Fruit fly (Drosophila melanogaster) whole organism, embryonic: Measurements from ENCODE around the gene MED22.

Experiments
- Awh ChIP-seq: fragments of 200-800 bp; sonication (Bioruptor generic); IDR thresholded peaks from 2 replicates; pipeline ENCODE4, ENCODE4 v1.3.6; 2022; ENCODE audit warnings: missing biosample characterization, missing genetic modification characterization
- CG16863 ChIP-seq: fragments of 200-800 bp; sonication (Bioruptor generic); optimal IDR thresholded peaks from 3 replicates; lab custom pipeline; 2016; ENCODE audit warnings: missing biosample characterization, missing genetic modification characterization
- CG4328 ChIP-seq: fragments of 200-800 bp; sonication (Bioruptor generic); optimal IDR thresholded peaks from 3 replicates; lab custom pipeline; 2017; ENCODE audit warnings: missing biosample characterization, missing genetic modification reagents, missing genetic modification characterization
- CG5180 ChIP-seq: fragments of 200-800 bp; sonication (Bioruptor generic); optimal IDR thresholded peaks from 3 replicates; lab custom pipeline; 2017; ENCODE audit warnings: missing biosample characterization, missing genetic modification characterization, mild to moderate bottlenecking, moderate library complexity, missing genetic modification reagents
- CG7928 ChIP-seq: fragments of 200-800 bp; sonication (Bioruptor generic); optimal IDR thresholded peaks from 2 replicates; lab custom pipeline; 2017; ENCODE audit warnings: missing biosample characterization, mild to moderate bottlenecking, missing genetic modification characterization
- Dfd ChIP-seq, 2 experiments: fragments of >200 bp; optimal IDR thresholded peaks; 2 replicates each; lab custom pipeline; 2017; ENCODE audit warnings: missing biosample characterization in 2 of 2, missing genetic modification characterization in 2 of 2
- ERR ChIP-seq: fragments of 200-800 bp; sonication (Bioruptor generic); optimal IDR thresholded peaks from 2 replicates; lab custom pipeline; 2016; ENCODE audit warnings: missing biosample characterization, missing genetic modification characterization
- Hr3 ChIP-seq: fragments of 200-800 bp; sonication (Bioruptor generic); optimal IDR thresholded peaks from 3 replicates; lab custom pipeline; 2016; ENCODE audit warnings: missing biosample characterization, missing genetic modification characterization
- Myb ChIP-seq: fragments of 200-800 bp; sonication (Bioruptor generic); optimal IDR thresholded peaks from 2 replicates; lab custom pipeline; 2016; ENCODE audit warnings: missing biosample characterization, missing genetic modification characterization
- ham ChIP-seq: fragments of 200-800 bp; sonication (Bioruptor generic); IDR thresholded peaks from 2 replicates; pipeline ENCODE4 v1.3.6; 2022; ENCODE audit warnings: missing biosample characterization, missing genetic modification characterization
- hb ChIP-seq: fragments of 200-800 bp; sonication (Bioruptor generic); IDR thresholded peaks from 3 replicates; pipeline ENCODE4 v1.3.6; 2022; ENCODE audit warnings: missing biosample characterization, missing genetic modification characterization; ENCODE audit not compliant: partially characterized antibody
- mam ChIP-seq: fragments of 200-800 bp; sonication (Bioruptor generic); optimal IDR thresholded peaks from 3 replicates; lab custom pipeline; 2016; ENCODE audit warnings: missing biosample characterization, missing genetic modification characterization
- psq ChIP-seq: fragments of 200-800 bp; sonication (Bioruptor generic); optimal IDR thresholded peaks from 2 replicates; lab custom pipeline; 2017; ENCODE audit warnings: missing biosample characterization, missing genetic modification characterization
- vnd ChIP-seq: fragments of 200-800 bp; sonication (Bioruptor generic); IDR thresholded peaks from 3 replicates; pipeline ENCODE4 v1.3.6; 2022; ENCODE audit warnings: missing biosample characterization, missing genetic modification characterization; ENCODE audit not compliant: partially characterized antibody

DNA sequence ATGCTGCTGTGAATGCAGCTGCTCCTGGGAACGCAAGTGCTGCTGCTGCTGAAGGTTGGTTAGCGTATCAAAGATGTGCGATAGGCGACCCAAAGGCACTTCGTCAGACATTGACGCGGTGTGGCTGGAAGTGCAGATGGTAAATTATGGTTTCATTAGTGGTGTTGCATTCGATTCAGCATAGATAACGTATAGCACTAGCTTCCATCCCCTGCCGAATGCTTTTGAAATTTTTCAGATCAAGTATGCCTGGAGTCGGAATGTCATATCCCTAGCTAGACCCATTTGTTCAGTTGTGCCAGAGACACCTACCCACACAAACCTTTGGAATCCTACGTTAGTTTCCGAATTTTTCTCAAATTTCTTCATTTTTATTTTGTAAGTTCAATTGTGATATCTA is 33.8 kb upstream of the MED22 start, which contains the start of gene CG11663:
- TF ChIP-seq ham (GFP tag; lab: Robert Waterston, UW), result no peak
- TF ChIP-seq psq (GFP tag; lab: Kevin White, UChicago), result no peak
- TF ChIP-seq Dfd (GFP tag; optimal IDR thresholded peaks at IDR 0.05; lab: Kevin White, UChicago), result no peak
- TF ChIP-seq CG4328 (GFP tag; lab: Kevin White, UChicago), result no peak
- no peak for TF ChIP-seq vnd (GFP tag; lab: Robert Waterston, UW)
- TF ChIP-seq hb (GFP tag; lab: Robert Waterston, UW), result no peak
- TF ChIP-seq mam (GFP tag; lab: Kevin White, UChicago), result no peak
- no peak for TF ChIP-seq CG16863
- TF ChIP-seq CG5180 (GFP tag; lab: Kevin White, UChicago), result no peak
- TF ChIP-seq CG7928 (GFP tag; lab: Kevin White, UChicago), result no peak
- TF ChIP-seq Myb (GFP tag; lab: Kevin White, UChicago), result no peak
- no peak for TF ChIP-seq Awh (GFP tag; lab: Robert Waterston, UW)
- TF ChIP-seq Hr3 (GFP tag; lab: Kevin White, UChicago), result no peak
- TF ChIP-seq ERR, result no peak
